Fruit fly (Drosophila melanogaster) whole organism, embryonic: Measurements from ENCODE around the gene CG42494.

ENCODE experiments used
- Atf-2 ChIP-seq: fragments of 200-800 bp; sonication (Bioruptor generic); optimal IDR thresholded peaks from 2 replicates; lab custom pipeline; 2016; ENCODE audit warnings: missing biosample characterization, missing genetic modification characterization
- CG10209 ChIP-seq: fragments of 200-800 bp; sonication (Bioruptor generic); optimal IDR thresholded peaks from 3 replicates; lab custom pipeline; 2017; ENCODE audit warnings: missing biosample characterization, mild to moderate bottlenecking, missing genetic modification characterization, missing genetic modification reagents
- CG10565 ChIP-seq: fragments of 200-800 bp; sonication (Bioruptor generic); optimal IDR thresholded peaks from 3 replicates; lab custom pipeline; 2016; ENCODE audit warnings: missing biosample characterization, mild to moderate bottlenecking, missing genetic modification characterization
- CG11093 ChIP-seq: fragments of 200-800 bp; sonication (Bioruptor generic); IDR thresholded peaks from 3 replicates; pipeline ENCODE4 v1.3.6; 2022; ENCODE audit warnings: missing biosample characterization, missing genetic modification characterization
- CG13287 ChIP-seq: fragments of 200-800 bp; sonication (Bioruptor generic); IDR thresholded peaks from 2 replicates; pipeline ENCODE4 v1.3.6; 2022; ENCODE audit warnings: missing biosample characterization, missing genetic modification characterization; ENCODE audit not compliant: partially characterized antibody
- CG14860 ChIP-seq: fragments of 200-800 bp; sonication (Bioruptor generic); IDR thresholded peaks from 3 replicates; pipeline ENCODE4 v1.3.6; 2022; ENCODE audit warnings: missing biosample characterization, missing genetic modification characterization; ENCODE audit not compliant: partially characterized antibody
- CG1603 ChIP-seq: fragments of 200-800 bp; sonication (Bioruptor generic); optimal IDR thresholded peaks from 2 replicates; lab custom pipeline; 2019; ENCODE audit warnings: missing biosample characterization, mild to moderate bottlenecking, missing genetic modification characterization, moderate library complexity
- CG16813 ChIP-seq: fragments of 200-800 bp; sonication (Bioruptor generic); IDR thresholded peaks from 3 replicates; pipeline ENCODE4 v1.3.6; 2022; ENCODE audit warnings: missing biosample characterization, missing genetic modification characterization; ENCODE audit not compliant: partially characterized antibody
- CG16815 ChIP-seq: fragments of 200-800 bp; sonication (Bioruptor generic); optimal IDR thresholded peaks from 3 replicates; lab custom pipeline; 2017; ENCODE audit warnings: missing biosample characterization, mild to moderate bottlenecking, missing genetic modification characterization
- CG2120 ChIP-seq: fragments of 200-800 bp; sonication (Bioruptor generic); optimal IDR thresholded peaks from 3 replicates; lab custom pipeline; 2016; ENCODE audit warnings: missing biosample characterization, missing genetic modification characterization
- CG31365 ChIP-seq: fragments of 200-800 bp; sonication (Bioruptor generic); optimal IDR thresholded peaks from 2 replicates; lab custom pipeline; 2018; ENCODE audit warnings: missing biosample characterization, mild to moderate bottlenecking, missing genetic modification characterization
- CG32772 ChIP-seq: fragments of 200-800 bp; sonication (Bioruptor generic); IDR thresholded peaks from 2 replicates; pipeline ENCODE4 v1.3.6; 2022; ENCODE audit warnings: missing biosample characterization, missing genetic modification characterization
- CG33557 ChIP-seq: fragments of 200-800 bp; sonication (Bioruptor generic); optimal IDR thresholded peaks from 2 replicates; lab custom pipeline; 2019; ENCODE audit warnings: missing biosample characterization, mild to moderate bottlenecking, missing genetic modification characterization, moderate library complexity
- CG34224 ChIP-seq: fragments of 200-800 bp; sonication (Bioruptor generic); IDR thresholded peaks from 3 replicates; pipeline ENCODE4 v1.3.6; 2022; ENCODE audit warnings: missing biosample characterization, missing genetic modification characterization; ENCODE audit not compliant: partially characterized antibody
- CG3995 ChIP-seq: fragments of 200-800 bp; sonication (Bioruptor generic); optimal IDR thresholded peaks from 3 replicates; lab custom pipeline; 2016; ENCODE audit warnings: missing biosample characterization, missing genetic modification characterization
- Chrac-16 ChIP-seq: fragments of 200-800 bp; sonication (Bioruptor generic); optimal IDR thresholded peaks from 3 replicates; lab custom pipeline; 2016; ENCODE audit warnings: missing biosample characterization, missing genetic modification characterization
- Deaf1 ChIP-seq: fragments of 200-800 bp; optimal IDR thresholded peaks from 3 replicates; lab custom pipeline; 2019; ENCODE audit warnings: missing biosample characterization, mild to moderate bottlenecking, missing genetic modification characterization, moderate library complexity
- Dref ChIP-seq: fragments of 200-800 bp; sonication (Bioruptor generic); IDR thresholded peaks from 2 replicates; pipeline ENCODE4 v1.3.6; 2022; ENCODE audit warnings: missing biosample characterization, missing genetic modification characterization
- MESR4 ChIP-seq: fragments of 200-800 bp; sonication (Bioruptor generic); optimal IDR thresholded peaks from 2 replicates; lab custom pipeline; 2018; ENCODE audit warnings: missing biosample characterization, mild to moderate bottlenecking, missing genetic modification characterization, moderate library complexity
- Med ChIP-seq: fragments of 200-800 bp; sonication (Bioruptor generic); peaks from one replicate; lab custom pipeline; 2016; ENCODE audit warnings: missing biosample characterization, missing genetic modification characterization, mild to moderate bottlenecking, inconsistent platforms, moderate library complexity
- Neu2 ChIP-seq: fragments of 200-800 bp; sonication (Bioruptor generic); optimal IDR thresholded peaks from 3 replicates; lab custom pipeline; 2016; ENCODE audit warnings: missing biosample characterization, missing genetic modification characterization, borderline replicate concordance
- Rfx ChIP-seq: fragments of 200-800 bp; sonication (Bioruptor generic); IDR thresholded peaks from 2 replicates; pipeline ENCODE4 v1.3.6; 2022; ENCODE audit warnings: missing biosample characterization, missing genetic modification characterization
- Scr ChIP-seq: fragments of 200-800 bp; sonication (Bioruptor generic); IDR thresholded peaks from 2 replicates; pipeline ENCODE4 v1.3.6; 2022; ENCODE audit warnings: missing biosample characterization, missing genetic modification characterization; ENCODE audit not compliant: partially characterized antibody
- Six4 ChIP-seq: fragments of 200-800 bp; sonication (Bioruptor generic); optimal IDR thresholded peaks from 2 replicates; lab custom pipeline; 2016; ENCODE audit warnings: missing biosample characterization, missing genetic modification characterization
- Stat92E ChIP-seq, 3 experiments: fragments of >200 bp in 2 of 3; fragments of 200-800 bp in 1 of 3; sonication (Bioruptor generic) in 1 of 3; optimal IDR thresholded peaks; 2 replicates each; lab custom pipeline; 2017 to 2019; ENCODE audit warnings: missing biosample characterization in 3 of 3, missing genetic modification characterization in 3 of 3, mild to moderate bottlenecking in 1 of 3, moderate library complexity in 1 of 3
- YL-1 ChIP-seq: fragments of 200-800 bp; sonication (Bioruptor generic); optimal IDR thresholded peaks from 3 replicates; lab custom pipeline; 2017; ENCODE audit warnings: missing biosample characterization, mild to moderate bottlenecking, missing genetic modification characterization
- amos ChIP-seq: fragments of 200-800 bp; sonication (Bioruptor generic); IDR thresholded peaks from 2 replicates; pipeline ENCODE4 v1.3.6; 2022; ENCODE audit warnings: missing biosample characterization, missing genetic modification characterization; ENCODE audit not compliant: partially characterized antibody
- ap ChIP-seq: fragments of 200-800 bp; sonication (Bioruptor generic); IDR thresholded peaks from 2 replicates; pipeline ENCODE4 v1.3.6; 2022; ENCODE audit warnings: missing biosample characterization, missing genetic modification characterization
- bbx ChIP-seq: fragments of 200-800 bp; sonication (Bioruptor generic); IDR thresholded peaks from 2 replicates; pipeline ENCODE4 v1.3.6; 2022; ENCODE audit warnings: missing biosample characterization, missing genetic modification characterization; ENCODE audit not compliant: partially characterized antibody
- bcd ChIP-seq: fragments of 200-800 bp; sonication (Bioruptor generic); optimal IDR thresholded peaks from 2 replicates; lab custom pipeline; 2017; ENCODE audit warnings: missing biosample characterization, mild to moderate bottlenecking, missing genetic modification characterization
- disco-r ChIP-seq: fragments of 200-800 bp; sonication (Bioruptor generic); optimal IDR thresholded peaks from 2 replicates; lab custom pipeline; 2016; ENCODE audit warnings: missing biosample characterization, missing genetic modification characterization
- ems ChIP-seq: fragments of 200-800 bp; sonication (Bioruptor generic); optimal IDR thresholded peaks from 3 replicates; lab custom pipeline; 2016; ENCODE audit warnings: missing biosample characterization, missing genetic modification characterization
- ewg ChIP-seq: fragments of 200-800 bp; sonication (Bioruptor generic); optimal IDR thresholded peaks from 3 replicates; lab custom pipeline; 2017; ENCODE audit warnings: mild to moderate bottlenecking, missing biosample characterization, missing genetic modification reagents, missing genetic modification characterization
- ftz-f1 ChIP-seq: fragments of 200-800 bp; sonication (Bioruptor generic); optimal IDR thresholded peaks from 2 replicates; lab custom pipeline; 2016; ENCODE audit warnings: missing biosample characterization, missing genetic modification characterization
- gsb ChIP-seq: fragments of 200-800 bp; sonication (Bioruptor generic); IDR thresholded peaks from 2 replicates; pipeline ENCODE4 v1.3.6; 2022; ENCODE audit warnings: missing biosample characterization, missing genetic modification characterization
- ham ChIP-seq: fragments of 200-800 bp; sonication (Bioruptor generic); IDR thresholded peaks from 2 replicates; pipeline ENCODE4 v1.3.6; 2022; ENCODE audit warnings: missing biosample characterization, missing genetic modification characterization
- hbn ChIP-seq: fragments of 200-800 bp; sonication (Bioruptor generic); IDR thresholded peaks from 2 replicates; pipeline ENCODE4 v1.3.6; 2022; ENCODE audit warnings: missing biosample characterization, missing genetic modification characterization; ENCODE audit not compliant: partially characterized antibody
- lbe ChIP-seq: fragments of 200-800 bp; sonication (Bioruptor generic); optimal IDR thresholded peaks from 2 replicates; lab custom pipeline; 2016; ENCODE audit warnings: missing biosample characterization, mild to moderate bottlenecking, missing genetic modification characterization
- pan ChIP-seq, 4 experiments: fragments of >200 bp in 3 of 4; fragments of 200-800 bp in 1 of 4; sonication (Bioruptor generic) in 1 of 4; optimal IDR thresholded peaks in 3 of 4; IDR thresholded peaks in 1 of 4; 2 replicates each; pipeline versions ENCODE4 v1.3.6 to Lab custom; 2017 to 2022; ENCODE audit warnings: missing biosample characterization in 2 of 4, missing genetic modification characterization in 2 of 4, mixed read lengths in 1 of 4
- phol ChIP-seq: fragments of 200-800 bp; sonication (Bioruptor generic); optimal IDR thresholded peaks from 3 replicates; lab custom pipeline; 2018; ENCODE audit warnings: missing biosample characterization, mild to moderate bottlenecking, missing genetic modification characterization, moderate library complexity
- repo ChIP-seq: fragments of 200-800 bp; sonication (Bioruptor generic); optimal IDR thresholded peaks from 2 replicates; lab custom pipeline; 2016; ENCODE audit warnings: missing biosample characterization, missing genetic modification characterization
- row ChIP-seq: fragments of 200-800 bp; sonication (Bioruptor generic); IDR thresholded peaks from 3 replicates; pipeline ENCODE4 v1.3.6; 2022; ENCODE audit warnings: missing biosample characterization, missing genetic modification characterization
- scrt ChIP-seq: fragments of 200-800 bp; sonication (Bioruptor generic); optimal IDR thresholded peaks from 2 replicates; lab custom pipeline; 2018; ENCODE audit warnings: missing biosample characterization, mild to moderate bottlenecking, missing genetic modification characterization, moderate library complexity
- zen ChIP-seq: fragments of 200-800 bp; sonication (Bioruptor generic); optimal IDR thresholded peaks from 3 replicates; lab custom pipeline; 2018; ENCODE audit warnings: missing biosample characterization, mild to moderate bottlenecking, missing genetic modification characterization, moderate library complexity
- zfh2 ChIP-seq: fragments of 200-800 bp; sonication (Bioruptor generic); optimal IDR thresholded peaks from 2 replicates; lab custom pipeline; 2016; ENCODE audit warnings: missing biosample characterization, missing genetic modification characterization

The CG42494 gene

dm6 chr3L:3159309-3160194 is 24.7 kb upstream of the CG42494 start, which contains the start of the genes ND-30 and CG15812 (continued):
- TF ChIP-seq CG14860 (GFP tag; lab: Robert Waterston, UW) (no peak), Rfx (GFP tag; lab: Robert Waterston, UW) (peak; percentile 22; the same call in 1 of the 2 replicates), CG10565 (GFP tag; lab: Kevin White, UChicago) (no peak), CG16815 (GFP tag; lab: Kevin White, UChicago) (no peak)

- TF ChIP-seq lbe (GFP tag; lab: Kevin White, UChicago) (no peak), CG10209 (no peak), CG2120 (GFP tag; lab: Kevin White, UChicago) (no peak), pan (optimal IDR thresholded peaks at IDR 0.05; lab: Kevin White, UChicago) (no peak), pan (GFP tag; optimal IDR thresholded peaks at IDR 0.05 in 1 of 2, IDR thresholded peaks at IDR 0.05 in 1 of 2) (no peak), CG13287 (peak; percentile 49), row (GFP tag; lab: Robert Waterston, UW) (0 out of 3 replicates have a peak, but pooled peaks have one; percentile 16), ems (GFP tag; lab: Kevin White, UChicago) (no peak), hbn (GFP tag; lab: Robert Waterston, UW) (peak; percentile 55), Scr (peak; percentile 63), Dref (peak; percentile 56), Chrac-16 (GFP tag; lab: Kevin White, UChicago) (no peak), Stat92E (GFP tag; optimal IDR thresholded peaks at IDR 0.05; lab: Kevin White, UChicago) (peak in 1 of 3 experiments; percentile 8), zen (tag; lab: Kevin White, UChicago) (peak; percentile 10), ap (GFP tag; lab: Robert Waterston, UW) (no peak), CG34224 (no peak), CG11093 (no peak), Neu2 (no peak), disco-r (GFP tag; lab: Kevin White, UChicago) (no peak), Deaf1 (tag; lab: Kevin White, UChicago) (no peak), gsb (GFP tag; lab: Robert Waterston, UW) (no peak), MESR4 (GFP tag; lab: Kevin White, UChicago) (peak; percentile 48), zfh2 (GFP tag; lab: Kevin White, UChicago) (no peak), YL-1 (GFP tag; lab: Kevin White, UChicago) (peak; percentile 34), phol (tag; lab: Kevin White, UChicago) (no peak), bbx (GFP tag; lab: Robert Waterston, UW) (peak; percentile 45; the same call in 1 of the 2 replicates), ham (GFP tag; lab: Robert Waterston, UW) (no peak), Med (GFP tag; lab: Kevin White, UChicago) (peak; percentile 44), Six4 (GFP tag; lab: Kevin White, UChicago) (no peak), ewg (GFP tag; lab: Kevin White, UChicago) (no peak), repo (GFP tag; lab: Kevin White, UChicago) (no peak), ftz-f1 (peak; percentile 41), Atf-2 (GFP tag; lab: Kevin White, UChicago) (no peak), CG3995 (GFP tag; lab: Kevin White, UChicago) (no peak), CG31365 (tag; lab: Kevin White, UChicago) (no peak), CG16813 (GFP tag; lab: Robert Waterston, UW) (0 out of 3 replicates have a peak, but pooled peaks have one; percentile 35), scrt (GFP tag; lab: Kevin White, UChicago) (no peak), bcd (GFP tag; lab: Kevin White, UChicago) (no peak), CG33557 (GFP tag; lab: Kevin White, UChicago) (no peak), amos (GFP tag; lab: Robert Waterston, UW) (peak; percentile 48), CG1603 (tag; lab: Kevin White, UChicago) (peak; percentile 21), CG32772 (no peak)
Observed at dm6 chr3L:3161968-3162367, 22.2 kb upstream of the CG42494 start, which contains the start of gene rasp. TSS of gene rasp (plus strand) at chr3L:3162180.
